Worm (Caenorhabditis elegans): ENCODE results near the gene lem-2.

- TF ChIP-seq nhr-67 (tag; optimal IDR thresholded peaks at IDR 0.05) (no peak), snpc-4 (tag; optimal IDR thresholded peaks at IDR 0.05) (no peak)
These were observed 41.2 kb downstream of the lem-2 start, which contains the start of gene gur-4 for ce11 chrII:14104470-14104869.
